Worm (Caenorhabditis elegans) whole organism, L1 larva: ENCODE results near the gene tpp-2.

ENCODE experiments used
- C04F5.9 ChIP-seq: sonication (generic microtip); optimal IDR thresholded peaks from 2 replicates; lab custom pipeline; 2016; ENCODE audit warnings: missing genetic modification characterization, missing compliant biosample characterization
- C16A3.4 ChIP-seq: fragments of 150-350 bp; optimal IDR thresholded peaks from 2 replicates; lab custom pipeline; 2014; ENCODE audit warnings: missing biosample characterization, missing genetic modification characterization
- F16B12.6 ChIP-seq: fragments of 150-350 bp; optimal IDR thresholded peaks from 2 replicates; lab custom pipeline; 2014; ENCODE audit warnings: missing biosample characterization, missing genetic modification characterization
- aly-2 ChIP-seq: fragments of 150-350 bp; optimal IDR thresholded peaks from 2 replicates; lab custom pipeline; 2014; ENCODE audit warnings: missing biosample characterization, missing genetic modification characterization
- ama-1 ChIP-seq: fragments of 150-350 bp; optimal IDR thresholded peaks from 2 replicates; lab custom pipeline; 2014
- blmp-1 ChIP-seq: fragments of 150-350 bp; optimal IDR thresholded peaks from 2 replicates; lab custom pipeline; 2014; ENCODE audit warnings: missing biosample characterization, missing genetic modification characterization
- ceh-63 ChIP-seq: fragments of 200-800 bp; sonication (Bioruptor generic); optimal IDR thresholded peaks from 2 replicates; lab custom pipeline; 2018; ENCODE audit warnings: mild to moderate bottlenecking, missing genetic modification characterization, missing compliant biosample characterization
- ces-1 ChIP-seq: fragments of 150-350 bp; optimal IDR thresholded peaks from 2 replicates; lab custom pipeline; 2014; ENCODE audit warnings: missing biosample characterization, missing genetic modification reagents, missing genetic modification characterization
- dpl-1 ChIP-seq, 3 experiments: fragments of 150-350 bp in 2 of 3; sonication (generic microtip) in 1 of 3; optimal IDR thresholded peaks; 2 replicates each; lab custom pipeline; 2014 to 2017; ENCODE audit warnings: missing biosample characterization in 3 of 3, missing genetic modification characterization in 3 of 3, missing genetic modification reagents in 3 of 3
- dsc-1 ChIP-seq: sonication (generic microtip); optimal IDR thresholded peaks from 2 replicates; lab custom pipeline; 2016; ENCODE audit warnings: mild to moderate bottlenecking, missing genetic modification characterization, missing compliant biosample characterization
- efl-3 ChIP-seq: fragments of 200-800 bp; sonication (Bioruptor generic); optimal IDR thresholded peaks from 2 replicates; lab custom pipeline; 2018; ENCODE audit warnings: mild to moderate bottlenecking, missing genetic modification characterization, missing compliant biosample characterization
- egl-13 ChIP-seq: sonication (generic microtip); optimal IDR thresholded peaks from 2 replicates; lab custom pipeline; 2016; ENCODE audit warnings: missing genotype, missing genetic modification reagents, missing genetic modification characterization, missing compliant biosample characterization
- egl-27 ChIP-seq, 2 experiments: fragments of 150-350 bp in 1 of 2; sonication (generic microtip); optimal IDR thresholded peaks; 3 replicates each; lab custom pipeline; 2017 to 2018; ENCODE audit warnings: missing biosample characterization in 2 of 2, missing genetic modification characterization in 2 of 2, missing genetic modification reagents in 2 of 2
- elt-3 ChIP-seq, 6 experiments: fragments of 150-350 bp in 1 of 6; sonication (generic microtip); optimal IDR thresholded peaks; 2 replicates each; lab custom pipeline; 2017 to 2018; ENCODE audit warnings: missing biosample characterization in 6 of 6, missing genetic modification characterization in 6 of 6, inconsistent platforms in 1 of 6
- ets-5 ChIP-seq: fragments of 200-800 bp; sonication (Bioruptor generic); IDR thresholded peaks from 2 replicates; pipeline ENCODE4 v1.3.6; 2022; ENCODE audit warnings: missing genetic modification characterization, missing compliant biosample characterization
- hlh-17 ChIP-seq: fragments of 200-800 bp; sonication (Bioruptor generic); optimal IDR thresholded peaks from 2 replicates; lab custom pipeline; 2018; ENCODE audit warnings: missing genetic modification characterization, mild to moderate bottlenecking, missing compliant biosample characterization, moderate library complexity, borderline replicate concordance
- hlh-4 ChIP-seq: sonication (generic microtip); optimal IDR thresholded peaks from 2 replicates; lab custom pipeline; 2016; ENCODE audit warnings: mild to moderate bottlenecking, missing genetic modification characterization, missing compliant biosample characterization
- irx-1 ChIP-seq: sonication (generic microtip); optimal IDR thresholded peaks from 2 replicates; lab custom pipeline; 2016; ENCODE audit warnings: missing genetic modification characterization, missing compliant biosample characterization
- jun-1 ChIP-seq: fragments of 150-350 bp; optimal IDR thresholded peaks from 2 replicates; lab custom pipeline; 2014; ENCODE audit warnings: missing biosample characterization, missing genetic modification reagents, missing genetic modification characterization
- lin-13 ChIP-seq: fragments of 150-350 bp; optimal IDR thresholded peaks from 2 replicates; lab custom pipeline; 2014; ENCODE audit warnings: missing biosample characterization, missing genetic modification reagents, missing genetic modification characterization
- lin-15B ChIP-seq: fragments of 150-350 bp; sonication (generic microtip); optimal IDR thresholded peaks from 3 replicates; lab custom pipeline; 2014; ENCODE audit warnings: missing biosample characterization, missing genetic modification characterization
- lin-35 ChIP-seq, 2 experiments: fragments of 150-350 bp; optimal IDR thresholded peaks; 2 replicates each; lab custom pipeline; 2014; ENCODE audit warnings: missing biosample characterization in 2 of 2, missing genetic modification characterization in 2 of 2, missing genetic modification reagents in 2 of 2
- lin-39 ChIP-seq: fragments of 150-350 bp; optimal IDR thresholded peaks from 2 replicates; lab custom pipeline; 2014; ENCODE audit warnings: missing biosample characterization, missing genetic modification reagents, missing genetic modification characterization
- lsy-2 ChIP-seq, 2 experiments: fragments of 150-350 bp; optimal IDR thresholded peaks; 2 replicates each; lab custom pipeline; 2014; ENCODE audit warnings: missing biosample characterization in 2 of 2, missing genetic modification characterization in 2 of 2
- mab-9 ChIP-seq: fragments of 200-800 bp; sonication (Bioruptor generic); IDR thresholded peaks from 2 replicates; pipeline ENCODE4 v1.3.6; 2022; ENCODE audit warnings: missing genetic modification reagents, missing genetic modification characterization, missing compliant biosample characterization
- nhr-11 ChIP-seq: fragments of 150-350 bp; optimal IDR thresholded peaks from 2 replicates; lab custom pipeline; 2014; ENCODE audit warnings: missing biosample characterization, missing genetic modification characterization
- nhr-12 ChIP-seq: sonication (generic microtip); optimal IDR thresholded peaks from 2 replicates; lab custom pipeline; 2017; ENCODE audit warnings: missing biosample characterization, missing genetic modification characterization
- nhr-71 ChIP-seq: sonication (generic microtip); optimal IDR thresholded peaks from 2 replicates; lab custom pipeline; 2016; ENCODE audit warnings: mild to moderate bottlenecking, missing genetic modification characterization, moderate library complexity, missing compliant biosample characterization
- nhr-76 ChIP-seq: sonication (generic microtip); optimal IDR thresholded peaks from 2 replicates; lab custom pipeline; 2017; ENCODE audit warnings: missing biosample characterization, missing genetic modification characterization
- nhr-77 ChIP-seq: fragments of 150-350 bp; optimal IDR thresholded peaks from 2 replicates; lab custom pipeline; 2014; ENCODE audit warnings: missing biosample characterization, missing genetic modification characterization
- nhr-90 ChIP-seq: sonication (generic microtip); optimal IDR thresholded peaks from 2 replicates; lab custom pipeline; 2016; ENCODE audit warnings: mild to moderate bottlenecking, missing genetic modification characterization, missing compliant biosample characterization; ENCODE audit not compliant: poor library complexity
- pag-3 ChIP-seq: sonication (generic microtip); optimal IDR thresholded peaks from 2 replicates; lab custom pipeline; 2017; ENCODE audit warnings: missing genetic modification characterization, mild to moderate bottlenecking, missing compliant biosample characterization, antibody characterized with exemption, borderline replicate concordance; ENCODE audit not compliant: insufficient read depth
- pax-3 ChIP-seq: fragments of 200-800 bp; sonication (Bioruptor generic); optimal IDR thresholded peaks from 2 replicates; lab custom pipeline; 2018; ENCODE audit warnings: mild to moderate bottlenecking, missing genetic modification characterization, moderate library complexity, missing compliant biosample characterization
- pqm-1 ChIP-seq: sonication (generic microtip); optimal IDR thresholded peaks from 3 replicates; lab custom pipeline; 2017; ENCODE audit warnings: missing biosample characterization, missing genetic modification characterization
- skn-1 ChIP-seq: fragments of 150-350 bp; optimal IDR thresholded peaks from 2 replicates; lab custom pipeline; 2014; ENCODE audit warnings: missing biosample characterization, missing genetic modification characterization
- sox-4 ChIP-seq: sonication (generic microtip); optimal IDR thresholded peaks from 2 replicates; lab custom pipeline; 2016; ENCODE audit warnings: missing genetic modification characterization, missing compliant biosample characterization
- sup-37 ChIP-seq: fragments of 200-800 bp; sonication (Bioruptor generic); optimal IDR thresholded peaks from 2 replicates; lab custom pipeline; 2018; ENCODE audit warnings: mild to moderate bottlenecking, missing genetic modification characterization, missing compliant biosample characterization
- swsn-7 ChIP-seq: sonication (generic microtip); optimal IDR thresholded peaks from 2 replicates; lab custom pipeline; 2016; ENCODE audit warnings: missing genetic modification characterization, missing compliant biosample characterization
- tbx-2 ChIP-seq: sonication (generic microtip); optimal IDR thresholded peaks from 2 replicates; lab custom pipeline; 2016; ENCODE audit warnings: missing genetic modification characterization, missing compliant biosample characterization
- unc-30 ChIP-seq: sonication (generic microtip); optimal IDR thresholded peaks from 2 replicates; lab custom pipeline; 2017; ENCODE audit warnings: missing biosample characterization, missing genetic modification characterization
- unc-62 ChIP-seq: fragments of 150-350 bp; optimal IDR thresholded peaks from 2 replicates; lab custom pipeline; 2014; ENCODE audit warnings: missing biosample characterization, missing genetic modification reagents, missing genetic modification characterization
- unc-86 ChIP-seq: sonication (generic microtip); optimal IDR thresholded peaks from 2 replicates; lab custom pipeline; 2016; ENCODE audit warnings: missing genetic modification characterization, missing compliant biosample characterization
- unc-98 ChIP-seq: fragments of 200-800 bp; sonication (Bioruptor generic); IDR thresholded peaks from 2 replicates; pipeline ENCODE4 v1.3.6; 2022; ENCODE audit warnings: missing genetic modification characterization, missing compliant biosample characterization
- vab-15 ChIP-seq: sonication (generic microtip); optimal IDR thresholded peaks from 2 replicates; lab custom pipeline; 2017; ENCODE audit warnings: missing genotype, mild to moderate bottlenecking, missing genetic modification characterization, missing compliant biosample characterization
- xbp-1 ChIP-seq: sonication (generic microtip); optimal IDR thresholded peaks from 2 replicates; lab custom pipeline; 2016; ENCODE audit warnings: missing genetic modification characterization, missing compliant biosample characterization
- zip-4 ChIP-seq: fragments of 200-800 bp; sonication (Bioruptor generic); optimal IDR thresholded peaks from 2 replicates; lab custom pipeline; 2018; ENCODE audit warnings: mild to moderate bottlenecking, missing genetic modification characterization, moderate library complexity, missing compliant biosample characterization
- ztf-11 ChIP-seq, 2 experiments: sonication (generic microtip); optimal IDR thresholded peaks; 2 replicates each; lab custom pipeline; 2016 to 2017; ENCODE audit warnings: missing genetic modification characterization in 2 of 2, missing biosample characterization in 1 of 2, missing compliant biosample characterization in 1 of 2

tpp-2 gene

DNA sequence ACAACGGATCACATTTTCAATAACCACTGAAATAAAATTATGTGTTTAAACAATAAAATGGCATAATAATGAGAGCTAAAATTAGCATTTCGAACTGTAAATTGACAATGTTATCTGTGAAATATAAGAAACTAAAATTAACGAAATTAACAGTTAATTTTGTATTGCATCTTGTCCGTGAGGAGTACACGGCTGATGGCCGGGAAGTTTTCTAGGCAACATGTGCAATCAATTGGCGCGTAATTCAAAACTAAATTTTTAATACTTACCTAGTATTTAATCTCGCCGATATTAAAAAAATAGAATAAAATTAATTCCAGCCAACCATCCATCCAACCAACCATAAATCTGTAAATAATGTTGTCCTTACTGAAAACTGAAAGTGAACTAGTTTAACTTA, 35.9 kb downstream of the tpp-2 start (continued):
- peak; percentile 81 for TF ChIP-seq hlh-4 (tag; lab: Kevin White, UChicago)
- TF ChIP-seq lin-13 (GFP tag; lab: Kevin White, UChicago): peak; percentile 68
- no peak for TF ChIP-seq sup-37
- TF ChIP-seq unc-98 (GFP tag; lab: Robert Waterston, UW): peak; percentile 74
- no peak for TF ChIP-seq ama-1 (lab: Kevin White, UChicago)
- peak; percentile 71 for TF ChIP-seq skn-1 (tag; lab: Kevin White, UChicago)
- TF ChIP-seq lin-35 (GFP tag; optimal IDR thresholded peaks at IDR 0.05; lab: Kevin White, UChicago): peak; percentile 98
- TF ChIP-seq nhr-90: peak; percentile 97
- TF ChIP-seq pax-3: peak; percentile 93
- no peak for TF ChIP-seq ceh-63
- no peak for TF ChIP-seq egl-27 (tag; optimal IDR thresholded peaks at IDR 0.05; lab: Kevin White, UChicago)
- peak; percentile 57 for TF ChIP-seq zip-4 (GFP tag; lab: Kevin White, UChicago)
- peak; percentile 91 for TF ChIP-seq xbp-1
- peak; percentile 59 for TF ChIP-seq aly-2
- peak; percentile 97 for TF ChIP-seq dsc-1
- no peak for TF ChIP-seq unc-62
- TF ChIP-seq lin-39: peak; percentile 85
- peak; percentile 49 for TF ChIP-seq nhr-11 (tag; lab: Kevin White, UChicago)
- peak; percentile 95 to 98 (median 97) for TF ChIP-seq dpl-1 (GFP tag; optimal IDR thresholded peaks at IDR 0.05; lab: Kevin White, UChicago)
- peak in 1 of 2 experiments; percentile 98 for TF ChIP-seq ztf-11 (tag; optimal IDR thresholded peaks at IDR 0.05; lab: Kevin White, UChicago)
- peak; percentile 58 for TF ChIP-seq jun-1 (tag; lab: Kevin White, UChicago)
- peak; percentile 96 for TF ChIP-seq irx-1
- no peak for TF ChIP-seq ces-1 (GFP tag; lab: Kevin White, UChicago)
- no peak for TF ChIP-seq pqm-1
- TF ChIP-seq F16B12.6 (tag; lab: Kevin White, UChicago): peak; percentile 43
- peak; percentile 63 for TF ChIP-seq lin-15B (tag; lab: Kevin White, UChicago)
- TF ChIP-seq swsn-7 (tag; lab: Kevin White, UChicago): peak; percentile 92
- no peak for TF ChIP-seq unc-30 (tag; lab: Kevin White, UChicago)
- TF ChIP-seq ets-5 (GFP tag; lab: Robert Waterston, UW): no peak
- TF ChIP-seq hlh-17 (GFP tag; lab: Kevin White, UChicago): peak; percentile 53
- TF ChIP-seq C16A3.4 (tag; lab: Kevin White, UChicago): peak; percentile 58
- TF ChIP-seq blmp-1 (tag; lab: Kevin White, UChicago): peak; percentile 56
- TF ChIP-seq tbx-2 (tag; lab: Kevin White, UChicago): peak; percentile 93
- TF ChIP-seq sox-4 (tag; lab: Kevin White, UChicago): peak; percentile 96
- TF ChIP-seq lsy-2 (tag; optimal IDR thresholded peaks at IDR 0.05; lab: Kevin White, UChicago): peak; percentile 84 to 91
- TF ChIP-seq efl-3 (GFP tag; lab: Kevin White, UChicago): peak; percentile 73
- peak; percentile 94 for TF ChIP-seq C04F5.9 (tag; lab: Kevin White, UChicago)
- no peak for TF ChIP-seq pag-3
- peak; percentile 79 for TF ChIP-seq unc-86 (tag; lab: Kevin White, UChicago)
- peak; percentile 95 for TF ChIP-seq nhr-71
- peak in 2 of 6 experiments; percentile 75 to 80 for TF ChIP-seq elt-3 (tag; optimal IDR thresholded peaks at IDR 0.05; lab: Kevin White, UChicago)
- peak; percentile 44 for TF ChIP-seq vab-15
- TF ChIP-seq mab-9 (GFP tag; lab: Robert Waterston, UW): peak; percentile 67; the same call in 1 of the 2 replicates
- no peak for TF ChIP-seq nhr-76
- no peak for TF ChIP-seq nhr-77
- peak; percentile 97 for TF ChIP-seq egl-13
- TF ChIP-seq nhr-12 (tag; lab: Kevin White, UChicago): no peak
- TF ChIP-seq, all 84 proteins: peak for 60
